Worm (Caenorhabditis elegans): ENCODE measurements around the gene srg-33.
A peak's percentile ranks its signal among the peaks of the same experiment; 100 is the strongest.

srg-33 gene

ce11 chrV:8269878-8270277, 22.0 kb upstream of the srg-33 start (continued):
- TF ChIP-seq ztf-3 (GFP tag; optimal IDR thresholded peaks at IDR 0.05) (no peak), K12H6.12 (tag; optimal IDR thresholded peaks at IDR 0.05) (no peak), tbp1 (GFP tag; optimal IDR thresholded peaks at IDR 0.05) (peak; percentile 9), ets-4 (GFP tag; optimal IDR thresholded peaks at IDR 0.05) (peak; percentile 35), nhr-90 (tag; optimal IDR thresholded peaks at IDR 0.05) (peak; percentile 5), tbx-9 (tag; optimal IDR thresholded peaks at IDR 0.05; ENCODE audit: borderline replicate concordance) (no peak), B0336.3 (GFP tag; IDR thresholded peaks at IDR 0.05) (0 out of 2 replicates have a peak, but pooled peaks have one; percentile 26), F37B4.10 (GFP tag; IDR thresholded peaks at IDR 0.05) (no peak), somi-1 (GFP tag; optimal IDR thresholded peaks at IDR 0.05) (no peak)

ce11 chrV:8271395-8271794, 20.5 kb upstream of the srg-33 start:
- no peak for TF ChIP-seq madf-6 (GFP tag; IDR thresholded peaks at IDR 0.05)
- no peak for TF ChIP-seq Y53G8AR.9 (GFP tag; conservative IDR thresholded peaks at IDR 0.05)
- TF ChIP-seq egl-18 (GFP tag; IDR thresholded peaks at IDR 0.05), result no peak
- TF ChIP-seq F39B2.1 (GFP tag; IDR thresholded peaks at IDR 0.05), result no peak

ce11 chrV:8271995-8272394, 19.9 kb upstream of the srg-33 start, which contains the start of gene asp-5:
TSS of gene asp-5 (plus strand) at chrV:8272385.
- no peak for TF ChIP-seq atf-7 (tag; optimal IDR thresholded peaks at IDR 0.05)
- peak; percentile 59 for TF ChIP-seq nhr-80 (tag; optimal IDR thresholded peaks at IDR 0.05)
- no peak for TF ChIP-seq hsf-1 (GFP tag; IDR thresholded peaks at IDR 0.05)
- TF ChIP-seq hrde-1 (tag; optimal IDR thresholded peaks at IDR 0.05; ENCODE audit: borderline replicate concordance), result no peak

- TF ChIP-seq hsf-1 (GFP tag; IDR thresholded peaks at IDR 0.05) (no peak), attf-6 (GFP tag; IDR thresholded peaks at IDR 0.05) (no peak), mes-4 (tag; optimal IDR thresholded peaks at IDR 0.05) (no peak)
Observed at ce11 chrV:8278830-8279229, 13.0 kb upstream of the srg-33 start, which contains the start of gene str-136. TSS of gene str-136 (minus strand) at chrV:8278930.

- TF ChIP-seq F22D6.2 (tag; optimal IDR thresholded peaks at IDR 0.05) (no peak), efl-1 (GFP tag; optimal IDR thresholded peaks at IDR 0.05) (no peak), hlh-12 (tag; optimal IDR thresholded peaks at IDR 0.05) (no peak), ccch-3 (GFP tag; optimal IDR thresholded peaks at IDR 0.05) (no peak), die-1 (tag; optimal IDR thresholded peaks at IDR 0.05) (no peak), dox-1 (GFP tag; IDR thresholded peaks at IDR 0.05) (no peak), repo-1 (tag; optimal IDR thresholded peaks at IDR 0.05) (no peak), madf-10 (tag; optimal IDR thresholded peaks at IDR 0.05) (no peak), K11D2.4 (GFP tag; IDR thresholded peaks at IDR 0.05) (no peak), C17E4.6 (GFP tag; IDR thresholded peaks at IDR 0.05) (no peak), fkh-3 (tag; optimal IDR thresholded peaks at IDR 0.05) (no peak)
Observed at ce11 chrV:8280770-8281169, 11.1 kb upstream of the srg-33 start, which contains the start of gene str-135. TSS of gene str-135 (minus strand) at chrV:8280870.

- TF ChIP-seq atf-7 (tag; optimal IDR thresholded peaks at IDR 0.05) (no peak), unc-62 (GFP tag; optimal IDR thresholded peaks at IDR 0.05) (no peak)
Observed at ce11 chrV:8281646-8282045, 10.2 kb upstream of the srg-33 start.
